Worm (Caenorhabditis elegans) whole organism, L3 larva: ENCODE data around the gene R102.6.

Experiments used
- R02D3.7 ChIP-seq: fragments of 150-350 bp; optimal IDR thresholded peaks from 2 replicates; lab custom pipeline; 2014; ENCODE audit warnings: missing biosample characterization, missing genetic modification characterization
- ama-1 ChIP-seq: fragments of 150-350 bp; optimal IDR thresholded peaks from 2 replicates; lab custom pipeline; 2018
- ceh-16 ChIP-seq: sonication (generic microtip); optimal IDR thresholded peaks from 2 replicates; lab custom pipeline; 2017; ENCODE audit warnings: missing biosample characterization, missing genetic modification characterization
- ceh-28 ChIP-seq: fragments of 150-350 bp; optimal IDR thresholded peaks from 2 replicates; lab custom pipeline; 2014; ENCODE audit warnings: missing biosample characterization, missing genetic modification reagents, missing genetic modification characterization
- ceh-82 ChIP-seq: fragments of 150-350 bp; optimal IDR thresholded peaks from 2 replicates; lab custom pipeline; 2014; ENCODE audit warnings: missing biosample characterization, missing genetic modification characterization
- daf-12 ChIP-seq: fragments of 150-350 bp; optimal IDR thresholded peaks from 2 replicates; lab custom pipeline; 2014; ENCODE audit warnings: missing biosample characterization, missing genetic modification reagents, missing genetic modification characterization
- egl-27 ChIP-seq: sonication (generic microtip); optimal IDR thresholded peaks from 4 replicates; lab custom pipeline; 2017; ENCODE audit warnings: missing biosample characterization, missing genetic modification reagents, missing genetic modification characterization
- egl-5 ChIP-seq: fragments of 150-350 bp; optimal IDR thresholded peaks from 2 replicates; lab custom pipeline; 2017; ENCODE audit warnings: missing biosample characterization, missing genetic modification reagents, missing genetic modification characterization, inconsistent platforms
- elt-2 ChIP-seq: sonication (generic microtip); optimal IDR thresholded peaks from 2 replicates; lab custom pipeline; 2016; ENCODE audit warnings: missing genetic modification reagents, mild to moderate bottlenecking, missing genetic modification characterization, missing compliant biosample characterization
- elt-3 ChIP-seq, 3 experiments: fragments of 150-350 bp in 1 of 3; sonication (generic microtip) in 2 of 3; optimal IDR thresholded peaks; 2 replicates in 2 of 3; 4 replicates in 1 of 3; lab custom pipeline; 2014 to 2017; ENCODE audit warnings: missing biosample characterization in 3 of 3, missing genetic modification characterization in 3 of 3
- eor-1 ChIP-seq, 2 experiments: fragments of 150-350 bp; optimal IDR thresholded peaks; 2 replicates each; lab custom pipeline; 2014 to 2018; ENCODE audit warnings: missing biosample characterization in 2 of 2, missing genetic modification characterization in 2 of 2
- fkh-10 ChIP-seq: sonication (generic microtip); optimal IDR thresholded peaks from 2 replicates; lab custom pipeline; 2017; ENCODE audit warnings: missing biosample characterization, missing genetic modification reagents, missing genetic modification characterization
- fkh-2 ChIP-seq: fragments of 150-350 bp; optimal IDR thresholded peaks from 2 replicates; lab custom pipeline; 2014; ENCODE audit warnings: missing biosample characterization, missing genetic modification reagents, missing genetic modification characterization
- fos-1 ChIP-seq: fragments of 150-350 bp; optimal IDR thresholded peaks from 2 replicates; lab custom pipeline; 2014; ENCODE audit warnings: missing biosample characterization, missing genetic modification characterization
- lin-15B ChIP-seq: fragments of 150-350 bp; optimal IDR thresholded peaks from 2 replicates; lab custom pipeline; 2014; ENCODE audit warnings: missing biosample characterization, missing genetic modification characterization
- lin-39 ChIP-seq: fragments of 150-350 bp; optimal IDR thresholded peaks from 2 replicates; lab custom pipeline; 2018; ENCODE audit warnings: missing biosample characterization, missing genetic modification reagents, missing genetic modification characterization
- mml-1 ChIP-seq: fragments of 150-350 bp; sonication (generic microtip); optimal IDR thresholded peaks from 3 replicates; lab custom pipeline; 2014; ENCODE audit warnings: missing biosample characterization, missing genetic modification characterization
- nfya-1 ChIP-seq: sonication (generic microtip); optimal IDR thresholded peaks from 2 replicates; lab custom pipeline; 2017; ENCODE audit warnings: missing genetic modification characterization, mild to moderate bottlenecking, missing compliant biosample characterization, antibody characterized with exemption, moderate library complexity; ENCODE audit not compliant: insufficient read depth
- nhr-11 ChIP-seq: fragments of 150-350 bp; optimal IDR thresholded peaks from 2 replicates; lab custom pipeline; 2014; ENCODE audit warnings: missing biosample characterization, missing genetic modification characterization
- nhr-23 ChIP-seq: fragments of 150-350 bp; optimal IDR thresholded peaks from 2 replicates; lab custom pipeline; 2014; ENCODE audit warnings: missing biosample characterization, missing genetic modification reagents, missing genetic modification characterization
- nhr-237 ChIP-seq: fragments of 150-350 bp; optimal IDR thresholded peaks from 2 replicates; lab custom pipeline; 2014; ENCODE audit warnings: missing biosample characterization, missing genetic modification characterization
- nhr-25 ChIP-seq: sonication (generic microtip); optimal IDR thresholded peaks from 2 replicates; lab custom pipeline; 2017; ENCODE audit warnings: missing biosample characterization, missing genetic modification characterization
- nhr-28 ChIP-seq: fragments of 150-350 bp; optimal IDR thresholded peaks from 2 replicates; lab custom pipeline; 2014; ENCODE audit warnings: missing biosample characterization, missing genetic modification characterization
- nhr-43 ChIP-seq: sonication (generic microtip); optimal IDR thresholded peaks from 2 replicates; lab custom pipeline; 2016; ENCODE audit warnings: mild to moderate bottlenecking, missing genetic modification characterization, missing compliant biosample characterization; ENCODE audit not compliant: poor library complexity, severe bottlenecking
- nhr-67 ChIP-seq: fragments of 150-350 bp; optimal IDR thresholded peaks from 2 replicates; lab custom pipeline; 2014; ENCODE audit warnings: missing biosample characterization, missing genetic modification characterization
- nhr-76 ChIP-seq: fragments of 150-350 bp; sonication (generic microtip); optimal IDR thresholded peaks from 5 replicates; lab custom pipeline; 2014; ENCODE audit warnings: missing biosample characterization, missing genetic modification characterization
- pha-4 ChIP-seq: fragments of 150-350 bp; optimal IDR thresholded peaks from 2 replicates; lab custom pipeline; 2014; ENCODE audit warnings: missing biosample characterization, missing genetic modification reagents, missing genetic modification characterization
- pqm-1 ChIP-seq: fragments of 150-350 bp; optimal IDR thresholded peaks from 2 replicates; lab custom pipeline; 2017; ENCODE audit warnings: missing biosample characterization, missing genetic modification characterization, inconsistent platforms
- sea-2 ChIP-seq: fragments of 150-350 bp; sonication (generic microtip); optimal IDR thresholded peaks from 4 replicates; lab custom pipeline; 2014; ENCODE audit warnings: missing biosample characterization, missing genetic modification reagents, missing genetic modification characterization
- skn-1 ChIP-seq: fragments of 150-350 bp; optimal IDR thresholded peaks from 2 replicates; lab custom pipeline; 2014; ENCODE audit warnings: missing biosample characterization, missing genetic modification characterization
- snpc-4 ChIP-seq: fragments of 150-350 bp; optimal IDR thresholded peaks from 2 replicates; lab custom pipeline; 2014; ENCODE audit warnings: missing biosample characterization, missing genetic modification characterization
- tbx-2 ChIP-seq: sonication (generic microtip); optimal IDR thresholded peaks from 2 replicates; lab custom pipeline; 2016; ENCODE audit warnings: mild to moderate bottlenecking, missing genetic modification characterization, missing compliant biosample characterization
- unc-39 ChIP-seq: sonication (generic microtip); optimal IDR thresholded peaks from 4 replicates; lab custom pipeline; 2017; ENCODE audit warnings: missing biosample characterization, missing genetic modification characterization
- unc-62 ChIP-seq: fragments of 150-350 bp; sonication (generic microtip); optimal IDR thresholded peaks from 4 replicates; lab custom pipeline; 2014; ENCODE audit warnings: missing biosample characterization, missing genetic modification reagents, missing genetic modification characterization
- zag-1 ChIP-seq: fragments of 150-350 bp; optimal IDR thresholded peaks from 2 replicates; lab custom pipeline; 2014; ENCODE audit warnings: missing biosample characterization, missing genetic modification characterization
- ztf-11 ChIP-seq: fragments of 150-350 bp; optimal IDR thresholded peaks from 2 replicates; lab custom pipeline; 2014; ENCODE audit warnings: missing biosample characterization, missing genetic modification characterization
- ztf-4 ChIP-seq: fragments of 150-350 bp; optimal IDR thresholded peaks from 2 replicates; lab custom pipeline; 2014; ENCODE audit warnings: missing biosample characterization, missing genetic modification characterization

The R102.6 gene

ce11 chrIV:10668561-10668960 lies 37.4 kb downstream of the R102.6 start:
- TF ChIP-seq egl-5 (tag; lab: Kevin White, UChicago) (no peak), daf-12 (tag; lab: Kevin White, UChicago) (no peak), ceh-82 (no peak), elt-3 (tag; optimal IDR thresholded peaks at IDR 0.05; lab: Kevin White, UChicago) (no peak), ztf-4 (tag; lab: Kevin White, UChicago) (no peak), eor-1 (tag; optimal IDR thresholded peaks at IDR 0.05; lab: Kevin White, UChicago) (no peak), nhr-11 (tag; lab: Kevin White, UChicago) (no peak), nhr-76 (tag; lab: Kevin White, UChicago) (no peak), snpc-4 (no peak), unc-39 (no peak), nhr-25 (tag; lab: Kevin White, UChicago) (no peak), zag-1 (no peak), nhr-67 (tag; lab: Kevin White, UChicago) (no peak), nhr-28 (tag; lab: Kevin White, UChicago) (no peak), ama-1 (no peak), lin-39 (tag; lab: Kevin White, UChicago) (no peak), skn-1 (tag; lab: Kevin White, UChicago) (no peak), tbx-2 (no peak), fkh-2 (tag; lab: Kevin White, UChicago) (no peak)

- no peak for TF ChIP-seq fos-1 (tag; lab: Kevin White, UChicago)
- no peak for TF ChIP-seq fkh-2 (tag; lab: Kevin White, UChicago)
- TF ChIP-seq egl-27 (tag; lab: Kevin White, UChicago): no peak
- no peak for TF ChIP-seq lin-15B (tag; lab: Kevin White, UChicago)
- TF ChIP-seq nhr-43 (tag; lab: Kevin White, UChicago): no peak
- no peak for TF ChIP-seq nhr-25 (tag; lab: Kevin White, UChicago)
- no peak for TF ChIP-seq nhr-76 (tag; lab: Kevin White, UChicago)
- no peak for TF ChIP-seq nhr-11 (tag; lab: Kevin White, UChicago)
- no peak for TF ChIP-seq skn-1 (tag; lab: Kevin White, UChicago)
- TF ChIP-seq mml-1: no peak
- no peak for TF ChIP-seq fkh-10 (GFP tag; lab: Kevin White, UChicago)
- TF ChIP-seq ceh-28: no peak
- TF ChIP-seq unc-39: no peak
Measured at ce11 chrIV:10666523-10666922, 39.5 kb downstream of the R102.6 start, which contains the start of gene epi-1. TSS of gene epi-1 (plus strand) at chrIV:10666823.

ce11 chrIV:10664134-10664533 lies 41.9 kb downstream of the R102.6 start, which contains the start of gene K08C7.7:
TSS of gene K08C7.7 (plus strand) at chrIV:10664434.
- TF ChIP-seq fos-1 (tag; lab: Kevin White, UChicago) (no peak), sea-2 (GFP tag; lab: Kevin White, UChicago) (no peak), nfya-1 (tag; lab: Kevin White, UChicago) (no peak), unc-62 (GFP tag; lab: Kevin White, UChicago) (no peak), egl-5 (tag; lab: Kevin White, UChicago) (no peak), skn-1 (tag; lab: Kevin White, UChicago) (no peak), daf-12 (tag; lab: Kevin White, UChicago) (no peak), nhr-43 (tag; lab: Kevin White, UChicago) (no peak), nhr-76 (tag; lab: Kevin White, UChicago) (no peak), pha-4 (tag; lab: Kevin White, UChicago) (no peak), ceh-82 (no peak), R02D3.7 (tag; lab: Kevin White, UChicago) (no peak), nhr-25 (tag; lab: Kevin White, UChicago) (no peak), ztf-11 (tag; lab: Kevin White, UChicago) (no peak), ceh-16 (no peak)
- TF ChIP-seq, all 47 proteins: peak for 0

ce11 chrIV:10661760-10662159 lies 44.2 kb downstream of the R102.6 start, which contains the start of gene fmo-1:
TSS of gene fmo-1 (plus strand) at chrIV:10661857.
- TF ChIP-seq lin-15B (tag; lab: Kevin White, UChicago): no peak
- no peak for TF ChIP-seq mml-1
- no peak for TF ChIP-seq eor-1 (tag; optimal IDR thresholded peaks at IDR 0.05; lab: Kevin White, UChicago)
- TF ChIP-seq nhr-237: no peak
- no peak for TF ChIP-seq ceh-82
- no peak for TF ChIP-seq nhr-28 (tag; lab: Kevin White, UChicago)
- TF ChIP-seq nhr-67 (tag; lab: Kevin White, UChicago): no peak
- no peak for TF ChIP-seq lin-39 (tag; lab: Kevin White, UChicago)
- TF ChIP-seq tbx-2: no peak
- no peak for TF ChIP-seq daf-12 (tag; lab: Kevin White, UChicago)
- no peak for TF ChIP-seq nhr-43 (tag; lab: Kevin White, UChicago)
- TF ChIP-seq nhr-23 (tag; lab: Kevin White, UChicago): no peak
- peak; percentile 66 for TF ChIP-seq pqm-1 (tag; lab: Kevin White, UChicago)
- TF ChIP-seq elt-2 (tag; lab: Kevin White, UChicago): peak; percentile 57
